Fruit fly (Drosophila melanogaster) whole organism, embryonic: ENCODE measurements around the gene lbe.

Experiments
- Atf6 ChIP-seq: fragments of 200-800 bp; sonication (Bioruptor generic); IDR thresholded peaks from 2 replicates; pipeline ENCODE4 v1.3.6; 2022; ENCODE audit warnings: missing biosample characterization, missing genetic modification characterization
- Bgb ChIP-seq: fragments of 200-800 bp; sonication (Bioruptor generic); IDR thresholded peaks from 2 replicates; pipeline ENCODE4 v1.3.6; 2022; ENCODE audit warnings: missing biosample characterization, missing genetic modification characterization; ENCODE audit not compliant: partially characterized antibody
- CG11723 ChIP-seq: fragments of 200-800 bp; sonication (Bioruptor generic); optimal IDR thresholded peaks from 2 replicates; lab custom pipeline; 2017; ENCODE audit warnings: missing biosample characterization, mild to moderate bottlenecking, missing genetic modification characterization
- CG12071 ChIP-seq: fragments of 200-800 bp; sonication (Bioruptor generic); optimal IDR thresholded peaks from 3 replicates; lab custom pipeline; 2018; ENCODE audit warnings: missing biosample characterization, mild to moderate bottlenecking, missing genetic modification characterization
- CG12744 ChIP-seq: fragments of 200-800 bp; sonication (Bioruptor generic); optimal IDR thresholded peaks from 2 replicates; lab custom pipeline; 2016; ENCODE audit warnings: missing biosample characterization, missing genetic modification characterization
- CG12942 ChIP-seq: fragments of 200-800 bp; sonication (Bioruptor generic); optimal IDR thresholded peaks from 3 replicates; lab custom pipeline; 2016; ENCODE audit warnings: missing biosample characterization, missing genetic modification characterization
- CG13296 ChIP-seq: fragments of 200-800 bp; sonication (Bioruptor generic); optimal IDR thresholded peaks from 3 replicates; lab custom pipeline; 2018; ENCODE audit warnings: missing biosample characterization, mild to moderate bottlenecking, missing genetic modification characterization
- CG17328 ChIP-seq: fragments of 200-800 bp; sonication (Bioruptor generic); IDR thresholded peaks from 2 replicates; pipeline ENCODE4 v1.3.6; 2022; ENCODE audit warnings: missing biosample characterization, missing genetic modification characterization
- CG31388 ChIP-seq: fragments of 200-800 bp; sonication (Bioruptor generic); optimal IDR thresholded peaks from 2 replicates; lab custom pipeline; 2016; ENCODE audit warnings: missing biosample characterization, missing genetic modification characterization
- CG4328 ChIP-seq: fragments of 200-800 bp; sonication (Bioruptor generic); optimal IDR thresholded peaks from 3 replicates; lab custom pipeline; 2017; ENCODE audit warnings: missing biosample characterization, missing genetic modification reagents, missing genetic modification characterization
- CG6272 ChIP-seq: fragments of 200-800 bp; sonication (Bioruptor generic); IDR thresholded peaks from 2 replicates; pipeline ENCODE4 v1.3.6; 2022; ENCODE audit warnings: missing biosample characterization, missing genetic modification characterization
- CG7786 ChIP-seq: fragments of 200-800 bp; sonication (Bioruptor generic); optimal IDR thresholded peaks from 2 replicates; lab custom pipeline; 2016; ENCODE audit warnings: missing biosample characterization, missing genetic modification characterization
- CG8765 ChIP-seq: fragments of 200-800 bp; sonication (Bioruptor generic); IDR thresholded peaks from 2 replicates; pipeline ENCODE4 v1.3.6; 2022; ENCODE audit warnings: missing biosample characterization, missing genetic modification characterization
- CG9609 ChIP-seq: fragments of 200-800 bp; sonication (Bioruptor generic); optimal IDR thresholded peaks from 3 replicates; lab custom pipeline; 2016; ENCODE audit warnings: missing biosample characterization, missing genetic modification characterization
- CG9876 ChIP-seq: fragments of 200-800 bp; sonication (Bioruptor generic); optimal IDR thresholded peaks from 2 replicates; lab custom pipeline; 2016; ENCODE audit warnings: missing biosample characterization, missing genetic modification characterization
- D ChIP-seq, 2 experiments: fragments of 200-800 bp in 1 of 2; fragments of >200 bp in 1 of 2; sonication (Bioruptor generic) in 1 of 2; optimal IDR thresholded peaks; 2 replicates in 1 of 2; 3 replicates in 1 of 2; lab custom pipeline; 2017; ENCODE audit warnings: mild to moderate bottlenecking in 1 of 2, missing biosample characterization in 1 of 2, missing genetic modification characterization in 1 of 2, missing genetic modification reagents in 1 of 2
- Dip2 ChIP-seq: fragments of 200-800 bp; sonication (Bioruptor generic); IDR thresholded peaks from 2 replicates; pipeline ENCODE4 v1.3.6; 2022; ENCODE audit warnings: missing biosample characterization, missing genetic modification characterization
- Fer3 ChIP-seq: fragments of 200-800 bp; sonication (Bioruptor generic); optimal IDR thresholded peaks from 2 replicates; lab custom pipeline; 2018; ENCODE audit warnings: missing biosample characterization, mild to moderate bottlenecking, missing genetic modification characterization, moderate library complexity
- HLHmδ ChIP-seq: fragments of 200-800 bp; sonication (Bioruptor generic); optimal IDR thresholded peaks from 2 replicates; lab custom pipeline; 2018; ENCODE audit warnings: missing biosample characterization, mild to moderate bottlenecking, missing genetic modification characterization, moderate library complexity
- Hand ChIP-seq: fragments of 200-800 bp; sonication (Bioruptor generic); optimal IDR thresholded peaks from 2 replicates; lab custom pipeline; 2017; ENCODE audit warnings: mild to moderate bottlenecking, missing biosample characterization, missing genetic modification reagents, missing genetic modification characterization
- Jarid2 ChIP-seq: fragments of 200-800 bp; sonication (Bioruptor generic); optimal IDR thresholded peaks from 3 replicates; lab custom pipeline; 2017; ENCODE audit warnings: mild to moderate bottlenecking, missing biosample characterization, missing genetic modification reagents, missing genetic modification characterization
- Max ChIP-seq: fragments of 200-800 bp; sonication (Bioruptor generic); optimal IDR thresholded peaks from 2 replicates; lab custom pipeline; 2016; ENCODE audit warnings: missing biosample characterization, mild to moderate bottlenecking, missing genetic modification characterization
- Myb ChIP-seq: fragments of 200-800 bp; sonication (Bioruptor generic); optimal IDR thresholded peaks from 2 replicates; lab custom pipeline; 2016; ENCODE audit warnings: missing biosample characterization, missing genetic modification characterization
- NK7.1 ChIP-seq: fragments of 200-800 bp; sonication (Bioruptor generic); optimal IDR thresholded peaks from 3 replicates; lab custom pipeline; 2016; ENCODE audit warnings: missing biosample characterization, missing genetic modification characterization
- Oli ChIP-seq: fragments of 200-800 bp; sonication (Bioruptor generic); optimal IDR thresholded peaks from 2 replicates; lab custom pipeline; 2018; ENCODE audit warnings: missing biosample characterization, mild to moderate bottlenecking, missing genetic modification characterization, moderate library complexity
- Opbp ChIP-seq: fragments of 200-800 bp; sonication (Bioruptor generic); IDR thresholded peaks from 3 replicates; pipeline ENCODE4 v1.3.6; 2022; ENCODE audit warnings: missing biosample characterization, missing genetic modification characterization; ENCODE audit not compliant: partially characterized antibody
- Six4 ChIP-seq: fragments of 200-800 bp; sonication (Bioruptor generic); optimal IDR thresholded peaks from 2 replicates; lab custom pipeline; 2016; ENCODE audit warnings: missing biosample characterization, missing genetic modification characterization
- Taf1 ChIP-seq: fragments of 200-800 bp; sonication (Bioruptor generic); IDR thresholded peaks from 2 replicates; pipeline ENCODE4 v1.3.6; 2022; ENCODE audit warnings: missing biosample characterization, missing genetic modification characterization
- Xbp1 ChIP-seq: fragments of 200-800 bp; sonication (Bioruptor generic); optimal IDR thresholded peaks from 3 replicates; lab custom pipeline; 2016; ENCODE audit warnings: missing biosample characterization, mild to moderate bottlenecking, missing genetic modification characterization
- aop ChIP-seq: fragments of 200-800 bp; sonication (Bioruptor generic); IDR thresholded peaks from 2 replicates; pipeline ENCODE4 v1.3.6; 2022; ENCODE audit warnings: missing biosample characterization, missing genetic modification characterization
- ara ChIP-seq: fragments of 200-800 bp; sonication (Bioruptor generic); IDR thresholded peaks from 2 replicates; pipeline ENCODE4 v1.3.6; 2022; ENCODE audit warnings: missing biosample characterization, missing genetic modification characterization
- az2 ChIP-seq: fragments of 200-800 bp; sonication (Bioruptor generic); optimal IDR thresholded peaks from 3 replicates; lab custom pipeline; 2016; ENCODE audit warnings: missing biosample characterization, missing genetic modification characterization
- cas ChIP-seq: fragments of 200-800 bp; sonication (Bioruptor generic); IDR thresholded peaks from 2 replicates; pipeline ENCODE4 v1.3.6; 2022; ENCODE audit warnings: missing biosample characterization, missing genetic modification characterization
- caup ChIP-seq: fragments of 200-800 bp; sonication (Bioruptor generic); optimal IDR thresholded peaks from 3 replicates; lab custom pipeline; 2017; ENCODE audit warnings: missing biosample characterization, mild to moderate bottlenecking, missing genetic modification characterization, moderate library complexity; ENCODE audit not compliant: severe bottlenecking
- ems ChIP-seq: fragments of 200-800 bp; sonication (Bioruptor generic); optimal IDR thresholded peaks from 3 replicates; lab custom pipeline; 2016; ENCODE audit warnings: missing biosample characterization, missing genetic modification characterization
- ewg ChIP-seq: fragments of 200-800 bp; sonication (Bioruptor generic); optimal IDR thresholded peaks from 3 replicates; lab custom pipeline; 2017; ENCODE audit warnings: mild to moderate bottlenecking, missing biosample characterization, missing genetic modification reagents, missing genetic modification characterization
- fru ChIP-seq: fragments of >200 bp; optimal IDR thresholded peaks from 2 replicates; lab custom pipeline; 2017
- h ChIP-seq: fragments of >200 bp; optimal IDR thresholded peaks from 2 replicates; lab custom pipeline; 2017
- hth ChIP-seq: fragments of >200 bp; optimal IDR thresholded peaks from 2 replicates; lab custom pipeline; 2017; ENCODE audit warnings: inconsistent platforms
- nerfin-1 ChIP-seq: fragments of 200-800 bp; sonication (Bioruptor generic); optimal IDR thresholded peaks from 3 replicates; lab custom pipeline; 2019; ENCODE audit warnings: missing biosample characterization, mild to moderate bottlenecking, missing genetic modification characterization, moderate library complexity
- nerfin-2 ChIP-seq: fragments of 200-800 bp; sonication (Bioruptor generic); IDR thresholded peaks from 2 replicates; pipeline ENCODE4 v1.3.6; 2022; ENCODE audit warnings: missing biosample characterization, missing genetic modification characterization; ENCODE audit not compliant: partially characterized antibody
- odd ChIP-seq: fragments of 200-800 bp; sonication (Bioruptor generic); optimal IDR thresholded peaks from 2 replicates; lab custom pipeline; 2017; ENCODE audit warnings: missing biosample characterization, mild to moderate bottlenecking, missing genetic modification characterization
- prd ChIP-seq, 3 experiments: fragments of >200 bp in 2 of 3; fragments of 200-800 bp in 1 of 3; sonication (Bioruptor generic) in 1 of 3; optimal IDR thresholded peaks in 2 of 3; IDR thresholded peaks in 1 of 3; 2 replicates in 2 of 3; 3 replicates in 1 of 3; pipeline versions ENCODE4 v1.3.6 to Lab custom; 2017 to 2022; ENCODE audit warnings: missing biosample characterization in 1 of 3, missing genetic modification characterization in 1 of 3
- psq ChIP-seq: fragments of 200-800 bp; sonication (Bioruptor generic); optimal IDR thresholded peaks from 2 replicates; lab custom pipeline; 2017; ENCODE audit warnings: missing biosample characterization, missing genetic modification characterization
- run ChIP-seq: fragments of 200-800 bp; sonication (Bioruptor generic); optimal IDR thresholded peaks from 3 replicates; lab custom pipeline; 2018; ENCODE audit warnings: missing biosample characterization, mild to moderate bottlenecking, missing genetic modification characterization
- sob ChIP-seq: fragments of 200-800 bp; sonication (Bioruptor generic); IDR thresholded peaks from 2 replicates; pipeline ENCODE4 v1.3.6; 2022; ENCODE audit warnings: missing biosample characterization, missing genetic modification characterization
- tll ChIP-seq, 2 experiments: fragments of 200-800 bp in 1 of 2; fragments of >200 bp in 1 of 2; sonication (Bioruptor generic) in 1 of 2; optimal IDR thresholded peaks; 2 replicates each; lab custom pipeline; 2017 to 2019; ENCODE audit warnings: missing biosample characterization in 2 of 2, missing genetic modification characterization in 2 of 2, mild to moderate bottlenecking in 1 of 2, moderate library complexity in 1 of 2
- wdn ChIP-seq: fragments of 200-800 bp; sonication (Bioruptor generic); IDR thresholded peaks from 2 replicates; pipeline ENCODE4 v1.3.6; 2022; ENCODE audit warnings: missing biosample characterization, missing genetic modification characterization
- zfh1 ChIP-seq: fragments of 200-800 bp; sonication (Bioruptor generic); IDR thresholded peaks from 3 replicates; pipeline ENCODE4 v1.3.6; 2022; ENCODE audit warnings: missing biosample characterization, missing genetic modification characterization

lbe gene

DNA sequence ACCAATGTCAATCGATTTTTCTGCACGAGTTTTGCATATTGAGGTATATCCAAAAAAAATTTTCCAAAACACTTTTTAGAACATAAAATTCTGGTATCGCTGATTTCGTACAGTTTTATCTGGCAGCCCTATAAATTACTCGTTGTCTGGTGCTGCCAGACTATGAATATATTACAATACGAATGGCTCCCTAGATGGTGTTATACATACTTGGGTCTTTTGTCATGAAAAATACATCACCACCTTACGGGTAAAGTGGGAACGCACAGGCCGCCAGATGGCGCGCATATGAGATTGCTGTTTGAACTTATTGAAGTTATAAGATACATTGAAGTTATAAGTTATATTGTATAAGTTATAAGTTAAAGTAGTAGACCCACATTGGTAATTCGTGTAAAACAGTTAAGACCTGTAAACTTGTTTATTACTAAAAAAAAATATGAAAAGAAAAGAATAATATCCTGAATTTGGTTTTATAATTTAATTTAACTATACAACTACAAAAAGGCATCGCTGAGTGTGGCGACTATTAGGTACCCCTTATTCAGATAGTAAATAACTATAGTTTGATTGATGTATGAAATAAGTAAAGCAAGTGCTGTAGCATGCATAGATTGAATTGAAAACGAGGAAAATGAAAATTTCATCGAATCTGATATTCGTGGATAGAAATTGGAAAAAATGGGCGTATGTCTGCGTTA is 41.5 kb upstream of the lbe start (continued):
- TF ChIP-seq ewg (GFP tag; lab: Kevin White, UChicago) (peak; percentile 41), hth (no peak), Myb (GFP tag; lab: Kevin White, UChicago) (peak; percentile 63), Opbp (GFP tag; lab: Robert Waterston, UW) (peak; percentile 69; the same call in 2 of the 3 replicates), NK7.1 (GFP tag; lab: Kevin White, UChicago) (no peak), CG8765 (no peak), Six4 (GFP tag; lab: Kevin White, UChicago) (peak; percentile 25), nerfin-1 (tag; lab: Kevin White, UChicago) (no peak), h (lab: Kevin White, UChicago) (no peak), caup (GFP tag; lab: Kevin White, UChicago) (peak; percentile 53), CG4328 (peak; percentile 25), Oli (tag; lab: Kevin White, UChicago) (peak; percentile 36), CG12942 (GFP tag; lab: Kevin White, UChicago) (peak; percentile 38), Jarid2 (GFP tag; lab: Kevin White, UChicago) (peak; percentile 30), CG13296 (no peak), odd (GFP tag; lab: Kevin White, UChicago) (no peak), CG31388 (GFP tag; lab: Kevin White, UChicago) (peak; percentile 23), D (optimal IDR thresholded peaks at IDR 0.05; lab: Kevin White, UChicago) (no peak), D (GFP tag; optimal IDR thresholded peaks at IDR 0.05; lab: Kevin White, UChicago) (no peak), tll (GFP tag; optimal IDR thresholded peaks at IDR 0.05; lab: Kevin White, UChicago) (peak in 1 of 2 experiments; percentile 27), CG11723 (no peak), HLHmδ (GFP tag; lab: Kevin White, UChicago) (no peak), prd (optimal IDR thresholded peaks at IDR 0.05; lab: Kevin White, UChicago) (no peak), prd (GFP tag; IDR thresholded peaks at IDR 0.05; lab: Robert Waterston, UW) (peak; percentile 80), Xbp1 (GFP tag; lab: Kevin White, UChicago) (peak; percentile 83), nerfin-2 (GFP tag; lab: Robert Waterston, UW) (peak; percentile 41), Bgb (peak; percentile 69), CG7786 (GFP tag; lab: Kevin White, UChicago) (peak; percentile 14), cas (GFP tag; lab: Robert Waterston, UW) (no peak), CG6272 (peak; percentile 50), CG12071 (GFP tag; lab: Kevin White, UChicago) (peak; percentile 9), az2 (GFP tag; lab: Kevin White, UChicago) (peak; percentile 78), aop (GFP tag; lab: Robert Waterston, UW) (no peak), CG9876 (GFP tag; lab: Kevin White, UChicago) (peak; percentile 22), CG9609 (GFP tag; lab: Kevin White, UChicago) (peak; percentile 45), Max (no peak), ara (GFP tag; lab: Robert Waterston, UW) (peak; percentile 68), Hand (no peak), wdn (GFP tag; lab: Robert Waterston, UW) (peak; percentile 26; the same call in 1 of the 2 replicates), CG17328 (peak; percentile 71), sob (GFP tag; lab: Robert Waterston, UW) (peak; percentile 65), psq (GFP tag; lab: Kevin White, UChicago) (peak; percentile 4), Atf6 (GFP tag; lab: Robert Waterston, UW) (no peak), CG12744 (peak; percentile 48), Fer3 (tag; lab: Kevin White, UChicago) (peak; percentile 47), Dip2 (GFP tag; lab: Robert Waterston, UW) (no peak), zfh1 (GFP tag; lab: Robert Waterston, UW) (peak; percentile 77), run (tag; lab: Kevin White, UChicago) (no peak), ems (GFP tag; lab: Kevin White, UChicago) (no peak), Taf1 (no peak), fru (lab: Kevin White, UChicago) (no peak)
